Worm (Caenorhabditis elegans) whole organism, L2 larva: ENCODE measurements around the gene egl-27.
A peak's percentile ranks its signal among the peaks of the same experiment; 100 is the strongest.

Experiments used
- C34F6.9 ChIP-seq: fragments of 150-350 bp; optimal IDR thresholded peaks from 2 replicates; lab custom pipeline; 2014; ENCODE audit warnings: missing biosample characterization, missing genetic modification characterization
- F13H6.1 ChIP-seq: sonication (generic microtip); optimal IDR thresholded peaks from 2 replicates; lab custom pipeline; 2016; ENCODE audit warnings: missing genetic modification characterization, missing compliant biosample characterization
- R02D3.7 ChIP-seq: fragments of 150-350 bp; optimal IDR thresholded peaks from 2 replicates; lab custom pipeline; 2014; ENCODE audit warnings: missing biosample characterization, missing genetic modification characterization
- Y55F3AM.14 ChIP-seq: fragments of 200-800 bp; sonication (Bioruptor generic); optimal IDR thresholded peaks from 2 replicates; lab custom pipeline; 2018; ENCODE audit warnings: mild to moderate bottlenecking, missing genetic modification characterization, missing compliant biosample characterization
- ZK546.5 ChIP-seq: sonication (generic microtip); optimal IDR thresholded peaks from 2 replicates; lab custom pipeline; 2017; ENCODE audit warnings: missing biosample characterization, missing genetic modification characterization
- alr-1 ChIP-seq: fragments of 150-350 bp; optimal IDR thresholded peaks from 2 replicates; lab custom pipeline; 2014; ENCODE audit warnings: missing biosample characterization, missing genetic modification characterization
- aly-2 ChIP-seq: fragments of 150-350 bp; optimal IDR thresholded peaks from 2 replicates; lab custom pipeline; 2014; ENCODE audit warnings: missing biosample characterization, missing genetic modification characterization
- ama-1 ChIP-seq: fragments of 150-350 bp; optimal IDR thresholded peaks from 2 replicates; lab custom pipeline; 2018; ENCODE audit warnings: inconsistent platforms
- blmp-1 ChIP-seq: sonication (generic microtip); optimal IDR thresholded peaks from 2 replicates; lab custom pipeline; 2017; ENCODE audit warnings: missing genetic modification characterization, mild to moderate bottlenecking, missing compliant biosample characterization, antibody characterized with exemption, moderate library complexity; ENCODE audit not compliant: insufficient read depth
- ceh-16 ChIP-seq: fragments of 150-350 bp; optimal IDR thresholded peaks from 2 replicates; lab custom pipeline; 2014; ENCODE audit warnings: missing biosample characterization, missing genetic modification characterization
- ceh-82 ChIP-seq: fragments of 150-350 bp; optimal IDR thresholded peaks from 2 replicates; lab custom pipeline; 2014; ENCODE audit warnings: missing biosample characterization, missing genetic modification characterization
- crh-2 ChIP-seq: sonication (generic microtip); optimal IDR thresholded peaks from 2 replicates; lab custom pipeline; 2017; ENCODE audit warnings: missing biosample characterization, missing genetic modification characterization
- dmd-4 ChIP-seq: sonication (generic microtip); optimal IDR thresholded peaks from 2 replicates; lab custom pipeline; 2017; ENCODE audit warnings: missing biosample characterization, missing genetic modification characterization
- egl-27 ChIP-seq: sonication (generic microtip); optimal IDR thresholded peaks from 3 replicates; lab custom pipeline; 2017; ENCODE audit warnings: missing biosample characterization, missing genetic modification reagents, missing genetic modification characterization
- elt-1 ChIP-seq: fragments of 150-350 bp; optimal IDR thresholded peaks from 2 replicates; lab custom pipeline; 2014; ENCODE audit warnings: missing biosample characterization, missing genetic modification characterization
- elt-3 ChIP-seq: sonication (generic microtip); optimal IDR thresholded peaks from 2 replicates; lab custom pipeline; 2017; ENCODE audit warnings: missing biosample characterization, missing genetic modification characterization
- fos-1 ChIP-seq: fragments of 150-350 bp; optimal IDR thresholded peaks from 2 replicates; lab custom pipeline; 2014; ENCODE audit warnings: missing biosample characterization, missing genetic modification characterization
- gmeb-1 ChIP-seq: fragments of 150-350 bp; optimal IDR thresholded peaks from 2 replicates; lab custom pipeline; 2014; ENCODE audit warnings: missing biosample characterization, missing genetic modification characterization
- lin-11 ChIP-seq: fragments of 150-350 bp; sonication (generic microtip); optimal IDR thresholded peaks from 2 replicates; lab custom pipeline; 2014; ENCODE audit warnings: missing biosample characterization, missing genetic modification characterization, inconsistent platforms, mixed read lengths
- lin-13 ChIP-seq: fragments of 150-350 bp; optimal IDR thresholded peaks from 2 replicates; lab custom pipeline; 2014; ENCODE audit warnings: missing biosample characterization, missing genetic modification reagents, missing genetic modification characterization
- lin-39 ChIP-seq: fragments of 150-350 bp; optimal IDR thresholded peaks from 2 replicates; lab custom pipeline; 2014; ENCODE audit warnings: missing biosample characterization, missing genetic modification reagents, missing genetic modification characterization
- lsy-2 ChIP-seq, 2 experiments: fragments of 150-350 bp in 1 of 2; sonication (generic microtip) in 1 of 2; optimal IDR thresholded peaks; 2 replicates each; lab custom pipeline; 2014 to 2017; ENCODE audit warnings: missing biosample characterization in 2 of 2, missing genetic modification characterization in 2 of 2
- mab-5 ChIP-seq: fragments of 150-350 bp; optimal IDR thresholded peaks from 2 replicates; lab custom pipeline; 2014; ENCODE audit warnings: missing biosample characterization, missing genetic modification characterization
- mbf-1 ChIP-seq: sonication (generic microtip); optimal IDR thresholded peaks from 2 replicates; lab custom pipeline; 2017; ENCODE audit warnings: missing biosample characterization, missing genetic modification characterization
- mdl-1 ChIP-seq, 2 experiments: fragments of 150-350 bp in 1 of 2; sonication (generic microtip) in 1 of 2; optimal IDR thresholded peaks; 2 replicates each; lab custom pipeline; 2017; ENCODE audit warnings: missing biosample characterization in 2 of 2, missing genetic modification characterization in 2 of 2
- nhr-10 ChIP-seq: sonication (generic microtip); optimal IDR thresholded peaks from 2 replicates; lab custom pipeline; 2017; ENCODE audit warnings: missing biosample characterization, missing genetic modification characterization
- nhr-11 ChIP-seq: fragments of 150-350 bp; optimal IDR thresholded peaks from 2 replicates; lab custom pipeline; 2014; ENCODE audit warnings: missing biosample characterization, missing genetic modification characterization
- nhr-12 ChIP-seq: fragments of 150-350 bp; optimal IDR thresholded peaks from 2 replicates; lab custom pipeline; 2014; ENCODE audit warnings: missing biosample characterization, missing genetic modification characterization
- nhr-129 ChIP-seq: fragments of 150-350 bp; optimal IDR thresholded peaks from 2 replicates; lab custom pipeline; 2014; ENCODE audit warnings: missing biosample characterization, missing genetic modification characterization
- nhr-21 ChIP-seq: fragments of 150-350 bp; optimal IDR thresholded peaks from 2 replicates; lab custom pipeline; 2014; ENCODE audit warnings: missing biosample characterization, missing genetic modification characterization
- nhr-23 ChIP-seq: fragments of 150-350 bp; optimal IDR thresholded peaks from 2 replicates; lab custom pipeline; 2014; ENCODE audit warnings: missing biosample characterization, missing genetic modification reagents, missing genetic modification characterization
- nhr-237 ChIP-seq: fragments of 150-350 bp; optimal IDR thresholded peaks from 2 replicates; lab custom pipeline; 2014; ENCODE audit warnings: missing biosample characterization, missing genetic modification characterization
- nhr-25 ChIP-seq: fragments of 150-350 bp; sonication (generic microtip); optimal IDR thresholded peaks from 3 replicates; lab custom pipeline; 2014; ENCODE audit warnings: missing biosample characterization, missing genetic modification characterization
- nhr-6 ChIP-seq: fragments of 150-350 bp; optimal IDR thresholded peaks from 2 replicates; lab custom pipeline; 2014; ENCODE audit warnings: missing biosample characterization, missing genetic modification characterization
- nhr-77 ChIP-seq: fragments of 150-350 bp; optimal IDR thresholded peaks from 2 replicates; lab custom pipeline; 2014; ENCODE audit warnings: missing biosample characterization, missing genetic modification characterization
- peb-1 ChIP-seq: fragments of 150-350 bp; optimal IDR thresholded peaks from 2 replicates; lab custom pipeline; 2014; ENCODE audit warnings: missing biosample characterization, missing genetic modification characterization
- sem-4 ChIP-seq: fragments of 150-350 bp; optimal IDR thresholded peaks from 2 replicates; lab custom pipeline; 2014; ENCODE audit warnings: missing biosample characterization, missing genetic modification reagents, missing genetic modification characterization
- skn-1 ChIP-seq: sonication (generic microtip); optimal IDR thresholded peaks from 2 replicates; lab custom pipeline; 2017; ENCODE audit warnings: missing biosample characterization, missing genetic modification characterization
- sma-3 ChIP-seq: sonication (generic microtip); optimal IDR thresholded peaks from 2 replicates; lab custom pipeline; 2016; ENCODE audit warnings: missing genetic modification reagents, missing genetic modification characterization, missing compliant biosample characterization
- sma-9 ChIP-seq, 2 experiments: fragments of 150-350 bp in 1 of 2; sonication (generic microtip) in 1 of 2; optimal IDR thresholded peaks; 2 replicates each; lab custom pipeline; 2014 to 2016; ENCODE audit warnings: missing genetic modification characterization in 2 of 2, mild to moderate bottlenecking in 1 of 2, missing biosample characterization in 1 of 2, missing compliant biosample characterization in 1 of 2, missing genetic modification reagents in 1 of 2, moderate library complexity in 1 of 2
- snpc-4 ChIP-seq: fragments of 150-350 bp; optimal IDR thresholded peaks from 2 replicates; lab custom pipeline; 2014; ENCODE audit warnings: missing biosample characterization, missing genetic modification characterization
- unc-39 ChIP-seq: fragments of 150-350 bp; optimal IDR thresholded peaks from 2 replicates; lab custom pipeline; 2014; ENCODE audit warnings: missing biosample characterization, missing genetic modification characterization
- unc-55 ChIP-seq: fragments of 150-350 bp; sonication (generic microtip); optimal IDR thresholded peaks from 3 replicates; lab custom pipeline; 2014; ENCODE audit warnings: missing biosample characterization, missing genetic modification reagents, missing genetic modification characterization
- unc-62 ChIP-seq: fragments of 150-350 bp; optimal IDR thresholded peaks from 2 replicates; lab custom pipeline; 2014; ENCODE audit warnings: missing biosample characterization, missing genetic modification reagents, missing genetic modification characterization
- zag-1 ChIP-seq: fragments of 150-350 bp; optimal IDR thresholded peaks from 2 replicates; lab custom pipeline; 2014; ENCODE audit warnings: missing biosample characterization, missing genetic modification characterization
- ztf-11 ChIP-seq: sonication (generic microtip); optimal IDR thresholded peaks from 2 replicates; lab custom pipeline; 2017; ENCODE audit warnings: missing biosample characterization, missing genetic modification characterization
- ztf-4 ChIP-seq: fragments of 150-350 bp; optimal IDR thresholded peaks from 2 replicates; lab custom pipeline; 2014; ENCODE audit warnings: missing biosample characterization, missing genetic modification characterization

egl-27 gene

DNA sequence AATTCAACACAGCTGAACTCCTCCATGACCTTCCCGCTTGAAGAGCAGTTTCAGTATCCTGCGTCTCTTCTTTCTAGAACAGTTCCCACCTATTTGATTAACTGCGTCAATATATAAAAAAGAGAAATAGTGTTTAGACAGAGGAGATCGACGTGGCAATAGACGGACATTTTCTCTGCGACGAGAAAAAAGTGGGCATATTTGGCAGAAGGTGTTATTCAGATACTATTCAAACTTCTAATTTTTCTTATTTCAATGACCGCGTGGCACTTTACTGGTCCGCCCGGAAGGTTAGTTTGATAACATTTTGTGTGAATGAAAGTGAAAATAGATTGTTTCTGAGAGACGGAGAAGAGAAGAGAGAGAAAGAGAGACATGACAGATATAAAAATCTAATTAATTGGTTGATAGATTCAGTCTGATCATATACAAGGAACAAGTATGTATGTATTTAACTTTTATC lies 13.1 kb downstream of the egl-27 start, which contains the start of gene tbc-6:
tbc-6 (plus strand) TSS at position 208 of the 463 bp plus-strand sequence.
- peak in 1 of 2 experiments; percentile 58 for TF ChIP-seq lsy-2 (tag; optimal IDR thresholded peaks at IDR 0.05; lab: Kevin White, UChicago)
- TF ChIP-seq nhr-11 (tag; lab: Kevin White, UChicago): no peak
- no peak for TF ChIP-seq nhr-23 (tag; lab: Kevin White, UChicago)
- TF ChIP-seq blmp-1 (tag; lab: Kevin White, UChicago): peak; percentile 98
- TF ChIP-seq sma-9 (GFP tag; optimal IDR thresholded peaks at IDR 0.05; lab: Kevin White, UChicago): peak; percentile 68
- TF ChIP-seq sma-9 (tag; optimal IDR thresholded peaks at IDR 0.05; lab: Kevin White, UChicago): no peak
- peak in 1 of 2 experiments; percentile 18 for TF ChIP-seq mdl-1 (tag; optimal IDR thresholded peaks at IDR 0.05; lab: Kevin White, UChicago)
- peak; percentile 18 for TF ChIP-seq Y55F3AM.14 (GFP tag; lab: Kevin White, UChicago)
- peak; percentile 35 for TF ChIP-seq C34F6.9 (tag; lab: Kevin White, UChicago)
- TF ChIP-seq nhr-77 (tag; lab: Kevin White, UChicago): peak; percentile 51
- TF ChIP-seq crh-2 (tag; lab: Kevin White, UChicago): peak; percentile 83
- TF ChIP-seq sma-3 (GFP tag; lab: Kevin White, UChicago): peak; percentile 83
- TF ChIP-seq zag-1: no peak
- TF ChIP-seq mbf-1 (tag; lab: Kevin White, UChicago): no peak
- peak; percentile 55 for TF ChIP-seq unc-62 (GFP tag; lab: Kevin White, UChicago)
- no peak for TF ChIP-seq ZK546.5 (tag; lab: Kevin White, UChicago)
- peak; percentile 43 for TF ChIP-seq nhr-10
- peak; percentile 82 for TF ChIP-seq egl-27 (tag; lab: Kevin White, UChicago)
- TF ChIP-seq mab-5 (tag; lab: Kevin White, UChicago): no peak
- peak; percentile 79 for TF ChIP-seq nhr-21 (tag; lab: Kevin White, UChicago)
- TF ChIP-seq nhr-129 (tag; lab: Kevin White, UChicago): peak; percentile 53
- peak; percentile 67 for TF ChIP-seq fos-1 (tag; lab: Kevin White, UChicago)
- peak; percentile 20 for TF ChIP-seq lin-13 (GFP tag; lab: Kevin White, UChicago)
- peak; percentile 47 for TF ChIP-seq ama-1
- TF ChIP-seq ztf-4: peak; percentile 28
- no peak for TF ChIP-seq nhr-6 (tag; lab: Kevin White, UChicago)
- TF ChIP-seq sem-4 (tag; lab: Kevin White, UChicago): peak; percentile 60
- TF ChIP-seq nhr-25 (tag; lab: Kevin White, UChicago): peak; percentile 89

DNA sequence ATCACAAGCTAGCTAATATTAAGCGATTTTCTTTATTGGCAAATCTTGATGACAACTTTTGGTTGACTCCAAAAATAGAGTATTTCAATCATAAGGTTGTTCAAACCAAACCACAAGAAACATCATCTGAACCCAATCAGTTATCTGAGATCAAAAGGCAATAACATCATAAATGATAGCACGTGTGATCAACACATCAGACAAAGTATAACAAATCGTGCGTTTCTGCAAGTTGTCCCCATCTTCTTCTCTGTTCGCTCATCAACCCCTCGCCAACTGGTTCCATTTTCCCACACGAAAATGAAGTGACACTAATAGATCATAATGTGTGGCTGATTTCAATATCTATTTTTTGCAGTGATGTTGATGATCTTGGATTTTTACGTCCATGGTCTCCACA lies 14.5 kb downstream of the egl-27 start:
- TF ChIP-seq nhr-6 (tag; lab: Kevin White, UChicago) (peak; percentile 56), ZK546.5 (tag; lab: Kevin White, UChicago) (no peak), blmp-1 (tag; lab: Kevin White, UChicago) (peak; percentile 90), Y55F3AM.14 (GFP tag; lab: Kevin White, UChicago) (peak; percentile 89), mab-5 (tag; lab: Kevin White, UChicago) (no peak), egl-27 (tag; lab: Kevin White, UChicago) (peak; percentile 97), aly-2 (tag; lab: Kevin White, UChicago) (no peak), ztf-11 (no peak), R02D3.7 (no peak), nhr-11 (tag; lab: Kevin White, UChicago) (no peak), unc-62 (GFP tag; lab: Kevin White, UChicago) (no peak), ceh-16 (tag; lab: Kevin White, UChicago) (no peak), nhr-25 (tag; lab: Kevin White, UChicago) (peak; percentile 90), nhr-77 (tag; lab: Kevin White, UChicago) (no peak), sma-9 (GFP tag; optimal IDR thresholded peaks at IDR 0.05; lab: Kevin White, UChicago) (peak; percentile 97), sma-9 (tag; optimal IDR thresholded peaks at IDR 0.05; lab: Kevin White, UChicago) (no peak), ceh-82 (no peak), dmd-4 (no peak), peb-1 (tag; lab: Kevin White, UChicago) (no peak), zag-1 (no peak), sem-4 (tag; lab: Kevin White, UChicago) (no peak), sma-3 (GFP tag; lab: Kevin White, UChicago) (peak; percentile 82), crh-2 (tag; lab: Kevin White, UChicago) (peak; percentile 61), ztf-4 (peak; percentile 16), skn-1 (tag; lab: Kevin White, UChicago) (no peak), F13H6.1 (tag; lab: Kevin White, UChicago) (no peak), mdl-1 (tag; optimal IDR thresholded peaks at IDR 0.05; lab: Kevin White, UChicago) (peak; percentile 59 to 81), nhr-21 (tag; lab: Kevin White, UChicago) (peak; percentile 91), lin-39 (tag; lab: Kevin White, UChicago) (no peak), nhr-237 (tag; lab: Kevin White, UChicago) (no peak), unc-55 (no peak), nhr-12 (tag; lab: Kevin White, UChicago) (no peak), fos-1 (tag; lab: Kevin White, UChicago) (peak; percentile 43), lin-11 (tag; lab: Kevin White, UChicago) (no peak), alr-1 (no peak), gmeb-1 (tag; lab: Kevin White, UChicago) (peak; percentile 30), lin-13 (GFP tag; lab: Kevin White, UChicago) (no peak), nhr-129 (tag; lab: Kevin White, UChicago) (peak; percentile 87), mbf-1 (tag; lab: Kevin White, UChicago) (no peak), lsy-2 (tag; optimal IDR thresholded peaks at IDR 0.05; lab: Kevin White, UChicago) (peak in 1 of 2 experiments; percentile 63), unc-39 (tag; lab: Kevin White, UChicago) (no peak), snpc-4 (tag; lab: Kevin White, UChicago) (no peak), elt-3 (tag; lab: Kevin White, UChicago) (no peak), C34F6.9 (tag; lab: Kevin White, UChicago) (peak; percentile 29), elt-1 (no peak), nhr-10 (no peak)
